Worm (Caenorhabditis elegans): ENCODE data around the gene pgp-14.

ce11 chrX:12726129-12726528 lies 23.3 kb downstream of the pgp-14 start:
- TF ChIP-seq ekl-4 (GFP tag; IDR thresholded peaks at IDR 0.05) (no peak), sptf-2 (GFP tag; optimal IDR thresholded peaks at IDR 0.05) (no peak), chd-7 (tag; optimal IDR thresholded peaks at IDR 0.05) (no peak), hmg-1.2 (GFP tag; IDR thresholded peaks at IDR 0.05) (no peak), snpc-1.3 (tag; optimal IDR thresholded peaks at IDR 0.05; ENCODE audit: insufficient read depth) (no peak), lin-40 (tag; optimal IDR thresholded peaks at IDR 0.05) (no peak), mes-4 (tag; optimal IDR thresholded peaks at IDR 0.05) (no peak), snpc-4 (GFP tag; optimal IDR thresholded peaks at IDR 0.05) (no peak), snpc-4 (tag; optimal IDR thresholded peaks at IDR 0.05) (no peak), ccch-3 (GFP tag; optimal IDR thresholded peaks at IDR 0.05) (no peak), lin-35 (GFP tag; optimal IDR thresholded peaks at IDR 0.05) (no peak), ceh-79 (tag; optimal IDR thresholded peaks at IDR 0.05) (no peak), ceh-40 (GFP tag; IDR thresholded peaks at IDR 0.05) (no peak), attf-5 (GFP tag; optimal IDR thresholded peaks at IDR 0.05) (no peak), him-1 (tag; optimal IDR thresholded peaks at IDR 0.05) (no peak)

All from whole organism, young adult.